Fruit fly (Drosophila melanogaster): ENCODE data around the gene CG32371.

- no peak for TF ChIP-seq CTCF (optimal IDR thresholded peaks at IDR 0.05)
- no peak for TF ChIP-seq CG8478 (optimal IDR thresholded peaks at IDR 0.05)
Measured at dm6 chr3L:7719418-7719789, 48.7 kb downstream of the CG32371 start.

All from S2 (cell line).